Worm (Caenorhabditis elegans) whole organism, young adult: Measurements from ENCODE around the gene R03G8.6.

ENCODE experiments used
- B0336.3 ChIP-seq: fragments of 200-800 bp; sonication (Bioruptor generic); IDR thresholded peaks from 2 replicates; pipeline ENCODE4 v1.3.6; 2022; ENCODE audit warnings: missing genetic modification characterization, missing compliant biosample characterization
- K12H6.12 ChIP-seq: fragments of 200-800 bp; sonication (Bioruptor generic); optimal IDR thresholded peaks from 2 replicates; lab custom pipeline; 2018; ENCODE audit warnings: mild to moderate bottlenecking, missing genetic modification characterization, missing compliant biosample characterization
- T07F8.4 ChIP-seq: sonication (generic microtip); optimal IDR thresholded peaks from 2 replicates; lab custom pipeline; 2016; ENCODE audit warnings: mild to moderate bottlenecking, missing genetic modification characterization, moderate library complexity, missing compliant biosample characterization
- Y56A3A.18 ChIP-seq: fragments of 200-800 bp; sonication (Bioruptor generic); IDR thresholded peaks from 2 replicates; pipeline ENCODE4 v1.3.6; 2022; ENCODE audit warnings: missing genetic modification reagents, missing genetic modification characterization, missing compliant biosample characterization
- aptf-3 ChIP-seq: fragments of 200-800 bp; sonication (Bioruptor generic); IDR thresholded peaks from 2 replicates; pipeline ENCODE4 v1.3.6; 2022; ENCODE audit warnings: missing genetic modification characterization, missing compliant biosample characterization
- atf-7 ChIP-seq: sonication (generic microtip); optimal IDR thresholded peaks from 2 replicates; lab custom pipeline; 2017; ENCODE audit warnings: mild to moderate bottlenecking, missing genetic modification characterization, missing compliant biosample characterization
- ccch-3 ChIP-seq: fragments of 200-800 bp; sonication (Bioruptor generic); optimal IDR thresholded peaks from 2 replicates; lab custom pipeline; 2018; ENCODE audit warnings: mild to moderate bottlenecking, missing genetic modification characterization, missing compliant biosample characterization
- cebp-1 ChIP-seq, 2 experiments: fragments of 200-800 bp in 1 of 2; sonication (Bioruptor generic) in 1 of 2; sonication (generic microtip) in 1 of 2; IDR thresholded peaks in 1 of 2; optimal IDR thresholded peaks in 1 of 2; 2 replicates each; pipeline versions ENCODE4 v1.3.6 to Lab custom; 2017 to 2022; ENCODE audit warnings: missing compliant biosample characterization in 2 of 2, missing genetic modification characterization in 2 of 2, mild to moderate bottlenecking in 1 of 2, missing genetic modification reagents in 1 of 2, moderate library complexity in 1 of 2
- ceh-27 ChIP-seq: fragments of 200-800 bp; sonication (Bioruptor generic); optimal IDR thresholded peaks from 2 replicates; lab custom pipeline; 2018; ENCODE audit warnings: mild to moderate bottlenecking, missing genetic modification characterization, moderate library complexity, missing compliant biosample characterization
- chd-7 ChIP-seq: sonication (generic microtip); optimal IDR thresholded peaks from 2 replicates; lab custom pipeline; 2016; ENCODE audit warnings: mild to moderate bottlenecking, missing genetic modification characterization, moderate library complexity, missing compliant biosample characterization
- egl-44 ChIP-seq: fragments of 200-800 bp; sonication (Bioruptor generic); IDR thresholded peaks from 2 replicates; pipeline ENCODE4 v1.3.6; 2022; ENCODE audit warnings: missing genetic modification reagents, missing genetic modification characterization, missing compliant biosample characterization
- him-1 ChIP-seq: sonication (generic microtip); optimal IDR thresholded peaks from 2 replicates; lab custom pipeline; 2016; ENCODE audit warnings: missing genotype, missing genetic modification reagents, missing genetic modification characterization, missing compliant biosample characterization
- hlh-12 ChIP-seq: sonication (generic microtip); optimal IDR thresholded peaks from 2 replicates; lab custom pipeline; 2016; ENCODE audit warnings: missing genetic modification characterization, missing compliant biosample characterization
- lag-1 ChIP-seq: fragments of 200-800 bp; sonication (Bioruptor generic); IDR thresholded peaks from 2 replicates; pipeline ENCODE4 v1.3.6; 2022; ENCODE audit warnings: missing genetic modification reagents, missing genetic modification characterization, missing compliant biosample characterization
- let-607 ChIP-seq, 2 experiments: fragments of 200-800 bp in 1 of 2; sonication (Bioruptor generic) in 1 of 2; sonication (generic microtip) in 1 of 2; optimal IDR thresholded peaks; 2 replicates each; lab custom pipeline; 2016 to 2018; ENCODE audit warnings: mild to moderate bottlenecking in 2 of 2, missing compliant biosample characterization in 2 of 2, missing genetic modification characterization in 2 of 2, moderate library complexity in 2 of 2, missing genotype in 1 of 2
- lin-26 ChIP-seq: fragments of 200-800 bp; sonication (Bioruptor generic); IDR thresholded peaks from 2 replicates; pipeline ENCODE4 v1.3.6; 2022; ENCODE audit warnings: missing genetic modification reagents, missing genetic modification characterization, missing compliant biosample characterization
- lin-35 ChIP-seq, 3 experiments: fragments of 150-350 bp in 2 of 3; sonication (generic microtip) in 1 of 3; optimal IDR thresholded peaks; 2 replicates each; lab custom pipeline; 2014 to 2018; ENCODE audit warnings: missing biosample characterization in 3 of 3, missing genetic modification characterization in 3 of 3, missing genetic modification reagents in 3 of 3
- lin-54 ChIP-seq: fragments of 200-800 bp; sonication (Bioruptor generic); optimal IDR thresholded peaks from 2 replicates; lab custom pipeline; 2018; ENCODE audit warnings: mild to moderate bottlenecking, missing genetic modification characterization, missing compliant biosample characterization
- lsl-1 ChIP-seq: fragments of 200-800 bp; sonication (Bioruptor generic); optimal IDR thresholded peaks from 2 replicates; lab custom pipeline; 2018; ENCODE audit warnings: mild to moderate bottlenecking, missing genetic modification characterization, moderate library complexity, missing compliant biosample characterization
- madf-3 ChIP-seq: fragments of 200-800 bp; sonication (Bioruptor generic); IDR thresholded peaks from 2 replicates; pipeline ENCODE4 v1.3.6; 2022; ENCODE audit warnings: missing genetic modification reagents, missing genetic modification characterization, missing compliant biosample characterization
- mel-28 ChIP-seq: sonication (generic microtip); optimal IDR thresholded peaks from 2 replicates; lab custom pipeline; 2016; ENCODE audit warnings: borderline replicate concordance, mild to moderate bottlenecking, missing genetic modification characterization, missing compliant biosample characterization
- pha-4 ChIP-seq: fragments of 150-350 bp; sonication (generic microtip); optimal IDR thresholded peaks from 2 replicates; lab custom pipeline; 2014; ENCODE audit warnings: missing biosample characterization, missing genetic modification reagents, missing genetic modification characterization
- rec-8 ChIP-seq, 2 experiments: sonication (generic microtip); optimal IDR thresholded peaks; 2 replicates each; lab custom pipeline; 2016; ENCODE audit warnings: mild to moderate bottlenecking in 2 of 2, missing genetic modification characterization in 2 of 2, missing genetic modification reagents in 2 of 2, missing genotype in 2 of 2, missing biosample characterization in 1 of 2, missing compliant biosample characterization in 1 of 2, moderate library complexity in 1 of 2
- snpc-3.4 ChIP-seq: sonication (generic microtip); optimal IDR thresholded peaks from 2 replicates; lab custom pipeline; 2017; ENCODE audit warnings: missing genetic modification characterization, mild to moderate bottlenecking, missing compliant biosample characterization, antibody characterized with exemption, moderate library complexity, missing genotype, missing genetic modification reagents
- somi-1 ChIP-seq: fragments of 200-800 bp; sonication (Bioruptor generic); optimal IDR thresholded peaks from 2 replicates; lab custom pipeline; 2018; ENCODE audit warnings: mild to moderate bottlenecking, missing genetic modification characterization, missing compliant biosample characterization
- sptf-2 ChIP-seq: fragments of 200-800 bp; sonication (Bioruptor generic); optimal IDR thresholded peaks from 2 replicates; lab custom pipeline; 2018; ENCODE audit warnings: mild to moderate bottlenecking, missing genetic modification characterization, missing compliant biosample characterization
- tbp1 ChIP-seq: fragments of 200-800 bp; sonication (Bioruptor generic); optimal IDR thresholded peaks from 2 replicates; lab custom pipeline; 2018; ENCODE audit warnings: mild to moderate bottlenecking, missing genetic modification characterization, missing compliant biosample characterization
- tbx-9 ChIP-seq: sonication (generic microtip); optimal IDR thresholded peaks from 2 replicates; lab custom pipeline; 2016; ENCODE audit warnings: borderline replicate concordance, missing genetic modification characterization, inconsistent platforms, missing compliant biosample characterization
- tlf-1 ChIP-seq: fragments of 200-800 bp; sonication (Bioruptor generic); optimal IDR thresholded peaks from 2 replicates; lab custom pipeline; 2018; ENCODE audit warnings: mild to moderate bottlenecking, missing genetic modification characterization, missing compliant biosample characterization
- ztf-3 ChIP-seq: fragments of 200-800 bp; sonication (Bioruptor generic); optimal IDR thresholded peaks from 2 replicates; lab custom pipeline; 2018; ENCODE audit warnings: mild to moderate bottlenecking, missing genetic modification characterization, missing compliant biosample characterization

Gene R03G8.6

DNA sequence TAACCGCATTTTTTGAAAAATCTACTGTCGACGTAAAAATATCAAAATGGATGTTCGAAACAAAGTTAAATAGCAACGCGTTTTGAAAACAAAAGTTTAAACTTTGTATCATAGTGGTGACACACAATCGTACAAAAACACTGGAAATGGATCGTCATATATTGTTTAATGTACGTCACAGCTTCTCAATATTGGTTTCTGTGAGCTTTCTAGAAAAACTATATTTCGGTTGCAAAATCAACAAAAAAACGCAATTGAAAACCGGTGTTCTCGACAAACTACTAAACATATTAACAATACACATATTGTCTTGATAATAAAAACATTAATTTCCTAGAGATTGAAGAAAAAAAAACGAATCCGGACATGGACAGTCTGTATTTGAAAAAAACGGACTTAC lies at the start of gene R03G8.6:
TSS of gene R03G8.6 (minus strand) at position 101 of the 400 bp plus-strand sequence.
- no peak for TF ChIP-seq somi-1
- TF ChIP-seq Y56A3A.18 (GFP tag; lab: Robert Waterston, UW), result no peak
- TF ChIP-seq ztf-3, result no peak
- no peak for TF ChIP-seq mel-28 (tag; lab: Kevin White, UChicago)
- no peak for TF ChIP-seq hlh-12
- no peak for TF ChIP-seq K12H6.12 (tag; lab: Kevin White, UChicago)
- no peak for TF ChIP-seq lin-35 (GFP tag; optimal IDR thresholded peaks at IDR 0.05; lab: Kevin White, UChicago)
- no peak for TF ChIP-seq cebp-1 (GFP tag; IDR thresholded peaks at IDR 0.05; lab: Robert Waterston, UW)
- no peak for TF ChIP-seq cebp-1 (tag; optimal IDR thresholded peaks at IDR 0.05; lab: Kevin White, UChicago)
- no peak for TF ChIP-seq aptf-3
- TF ChIP-seq snpc-3.4 (tag; lab: Kevin White, UChicago), result no peak
- TF ChIP-seq lag-1 (GFP tag; lab: Robert Waterston, UW), result no peak
- TF ChIP-seq T07F8.4 (tag; lab: Kevin White, UChicago), result no peak
- no peak for TF ChIP-seq lsl-1 (GFP tag; lab: Kevin White, UChicago)
- no peak for TF ChIP-seq let-607 (tag; optimal IDR thresholded peaks at IDR 0.05; lab: Kevin White, UChicago)
- no peak for TF ChIP-seq sptf-2 (GFP tag; lab: Kevin White, UChicago)
- TF ChIP-seq pha-4, result no peak
- no peak for TF ChIP-seq atf-7 (tag; lab: Kevin White, UChicago)

DNA sequence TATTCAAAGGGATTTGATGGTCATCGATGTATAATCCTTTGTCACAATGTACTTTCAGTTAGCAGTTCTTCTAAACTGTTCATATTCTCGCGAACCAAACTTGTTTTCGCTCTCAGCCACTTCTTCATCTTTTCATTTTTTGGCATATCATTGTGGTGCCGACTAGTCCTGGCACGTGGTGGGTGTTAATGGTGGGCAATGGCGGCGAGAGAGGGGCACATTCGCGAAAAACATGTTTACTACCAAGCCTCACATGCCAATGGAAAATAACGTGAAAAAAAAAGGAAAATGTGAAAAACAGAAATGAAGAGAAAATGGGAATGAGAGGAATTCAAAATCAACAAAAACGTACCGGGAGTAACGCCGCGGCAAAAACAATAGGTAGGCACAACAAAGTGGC lies 46.8 kb upstream of the R03G8.6 start:
- TF ChIP-seq him-1, result no peak
- TF ChIP-seq somi-1, result peak; percentile 37
- no peak for TF ChIP-seq tbx-9 (tag; lab: Kevin White, UChicago)
- no peak for TF ChIP-seq rec-8 (tag; optimal IDR thresholded peaks at IDR 0.05; lab: Kevin White, UChicago)
- no peak for TF ChIP-seq lin-54 (GFP tag; lab: Kevin White, UChicago)
- TF ChIP-seq tbp1 (GFP tag; lab: Kevin White, UChicago), result no peak
- TF ChIP-seq ceh-27 (GFP tag; lab: Kevin White, UChicago), result peak; percentile 56
- TF ChIP-seq B0336.3 (GFP tag; lab: Robert Waterston, UW), result no peak
- peak; percentile 70 for TF ChIP-seq K12H6.12 (tag; lab: Kevin White, UChicago)
- TF ChIP-seq chd-7, result no peak
- TF ChIP-seq ccch-3 (GFP tag; lab: Kevin White, UChicago), result no peak
- TF ChIP-seq egl-44 (GFP tag; lab: Robert Waterston, UW), result no peak
- TF ChIP-seq cebp-1 (GFP tag; IDR thresholded peaks at IDR 0.05; lab: Robert Waterston, UW), result no peak
- peak; percentile 11 for TF ChIP-seq cebp-1 (tag; optimal IDR thresholded peaks at IDR 0.05; lab: Kevin White, UChicago)
- TF ChIP-seq lin-26 (GFP tag; lab: Robert Waterston, UW), result peak; percentile 52; the same call in 1 of the 2 replicates

DNA sequence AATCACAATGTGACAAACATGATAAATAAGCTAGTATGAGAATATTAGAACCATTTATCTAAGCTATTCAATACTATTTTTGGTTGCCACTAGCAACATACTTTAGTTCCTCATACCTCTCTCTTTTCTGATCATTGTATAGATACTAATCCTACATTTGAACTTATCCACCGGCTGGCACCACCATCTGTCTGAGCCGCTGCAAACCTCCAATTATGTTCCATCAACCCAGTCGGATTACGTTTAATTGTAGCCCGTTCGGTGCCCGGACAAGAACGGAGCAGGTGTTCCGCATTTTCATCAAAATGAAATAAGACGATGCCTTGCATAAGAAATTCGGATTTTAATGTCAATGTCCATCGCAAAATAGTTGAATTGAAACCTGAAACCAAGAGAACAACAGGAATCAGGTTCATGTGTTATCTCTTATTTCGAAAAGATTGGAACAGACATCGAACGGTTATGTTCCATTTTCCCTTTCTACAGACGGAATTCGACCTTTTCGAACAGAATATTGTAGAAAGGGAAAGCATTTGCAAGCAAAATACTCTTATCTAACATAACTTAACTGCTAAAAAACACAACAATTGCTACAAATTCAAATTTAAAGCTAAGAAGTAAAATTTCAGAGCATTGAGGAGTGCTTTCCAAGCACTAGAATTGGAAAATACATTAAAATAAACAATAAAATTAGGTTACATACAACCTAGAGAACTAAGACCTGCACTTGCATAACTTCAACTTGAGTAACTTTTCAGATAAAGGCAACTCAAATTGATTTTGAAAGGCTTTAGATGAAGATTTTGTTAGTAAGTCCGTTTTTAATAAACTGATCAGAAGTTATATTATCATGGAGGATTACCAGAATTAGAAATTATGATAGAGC lies 45.9 kb upstream of the R03G8.6 start:
- TF ChIP-seq madf-3 (GFP tag; lab: Robert Waterston, UW) (0 out of 2 replicates have a peak, but pooled peaks have one; percentile 18), tlf-1 (no peak)
- TF ChIP-seq, all 124 proteins: peak for 1
